Worm (Caenorhabditis elegans) whole organism, late embryonic: Measurements from ENCODE around the gene C29A12.6.

ENCODE experiments used
- dmd-4 ChIP-seq: sonication (generic microtip); optimal IDR thresholded peaks from 2 replicates; lab custom pipeline; 2016; ENCODE audit warnings: borderline replicate concordance, missing genetic modification characterization, missing compliant biosample characterization
- dve-1 ChIP-seq: sonication (generic microtip); optimal IDR thresholded peaks from 2 replicates; lab custom pipeline; 2017; ENCODE audit warnings: antibody characterized with exemption, mild to moderate bottlenecking, missing genetic modification characterization, missing compliant biosample characterization

ce11 chrV:10861611-10862262, 14.7 kb downstream of the C29A12.6 start:
- TF ChIP-seq dmd-4 (no peak), dve-1 (tag; lab: Kevin White, UChicago) (no peak)
